Worm (Caenorhabditis elegans) whole organism, L4 larva: ENCODE results near the gene Y71H2AM.14.
A peak's percentile ranks its signal among the peaks of the same experiment; 100 is the strongest.

Experiments used
- F10B5.3 ChIP-seq: sonication (generic microtip); optimal IDR thresholded peaks from 2 replicates; lab custom pipeline; 2016; ENCODE audit warnings: mild to moderate bottlenecking, missing genetic modification characterization, missing compliant biosample characterization
- F26F4.8 ChIP-seq: fragments of 200-800 bp; sonication (Bioruptor generic); conservative IDR thresholded peaks from 2 replicates; pipeline ENCODE4 v1.3.6; 2022; ENCODE audit warnings: missing genetic modification characterization, missing compliant biosample characterization
- F44E2.7 ChIP-seq: fragments of 200-800 bp; sonication (Bioruptor generic); IDR thresholded peaks from 2 replicates; pipeline ENCODE4 v2.1.2; 2022; ENCODE audit warnings: missing genetic modification characterization, missing compliant biosample characterization
- T26A8.4 ChIP-seq: fragments of 200-800 bp; sonication (Bioruptor generic); IDR thresholded peaks from 2 replicates; pipeline ENCODE4 v1.3.6; 2022; ENCODE audit warnings: missing genetic modification characterization, missing compliant biosample characterization
- Y105C5A.15 ChIP-seq: fragments of 200-800 bp; sonication (Bioruptor generic); IDR thresholded peaks from 2 replicates; pipeline ENCODE4 v1.3.6; 2022; ENCODE audit warnings: missing genetic modification characterization, missing compliant biosample characterization
- Y48G9A.11 ChIP-seq: fragments of 200-800 bp; sonication (Bioruptor generic); IDR thresholded peaks from 2 replicates; pipeline ENCODE4 v1.3.6; 2022; ENCODE audit warnings: missing genetic modification reagents, missing genetic modification characterization, missing compliant biosample characterization
- Y5F2A.4 ChIP-seq: fragments of 200-800 bp; sonication (Bioruptor generic); optimal IDR thresholded peaks from 2 replicates; lab custom pipeline; 2018; ENCODE audit warnings: mild to moderate bottlenecking, missing genetic modification characterization, missing compliant biosample characterization
- Y75B8A.6 ChIP-seq: fragments of 200-800 bp; sonication (Bioruptor generic); IDR thresholded peaks from 2 replicates; pipeline ENCODE4 v1.3.6; 2022; ENCODE audit warnings: missing genetic modification reagents, missing genetic modification characterization, missing compliant biosample characterization
- aly-2 ChIP-seq: sonication (generic microtip); optimal IDR thresholded peaks from 2 replicates; lab custom pipeline; 2018; ENCODE audit warnings: missing biosample characterization, missing genetic modification characterization
- ama-1 ChIP-seq: fragments of 150-350 bp; optimal IDR thresholded peaks from 2 replicates; lab custom pipeline; 2014; ENCODE audit warnings: inconsistent platforms, mixed read lengths
- ceh-20 ChIP-seq: fragments of 200-800 bp; sonication (Bioruptor generic); IDR thresholded peaks from 2 replicates; pipeline ENCODE4 v1.3.6; 2022; ENCODE audit warnings: missing genetic modification reagents, missing genetic modification characterization, missing compliant biosample characterization
- ceh-82 ChIP-seq: sonication (generic microtip); optimal IDR thresholded peaks from 2 replicates; lab custom pipeline; 2017; ENCODE audit warnings: missing biosample characterization, missing genetic modification characterization
- ctbp-1 ChIP-seq: fragments of 200-800 bp; sonication (Bioruptor generic); IDR thresholded peaks from 2 replicates; pipeline ENCODE4 v1.3.6; 2022; ENCODE audit warnings: missing genetic modification reagents, missing genetic modification characterization, missing compliant biosample characterization
- daf-12 ChIP-seq: fragments of 150-350 bp; optimal IDR thresholded peaks from 2 replicates; lab custom pipeline; 2014; ENCODE audit warnings: missing biosample characterization, missing genetic modification reagents, missing genetic modification characterization
- daf-16 ChIP-seq, 3 experiments: sonication (generic microtip); optimal IDR thresholded peaks; 2 replicates each; lab custom pipeline; 2016 to 2017; ENCODE audit warnings: missing genetic modification characterization in 3 of 3, missing genetic modification reagents in 3 of 3, mild to moderate bottlenecking in 2 of 3, missing compliant biosample characterization in 2 of 3, missing biosample characterization in 1 of 3, moderate library complexity in 1 of 3
- daf-8 ChIP-seq: fragments of 200-800 bp; sonication (Bioruptor generic); IDR thresholded peaks from 2 replicates; pipeline ENCODE4 v1.3.6; 2022; ENCODE audit warnings: missing genetic modification characterization, missing compliant biosample characterization
- dmd-6 ChIP-seq: fragments of 200-800 bp; sonication (Bioruptor generic); IDR thresholded peaks from 2 replicates; pipeline ENCODE4 v1.3.6; 2022; ENCODE audit warnings: missing genetic modification reagents, missing genetic modification characterization, missing compliant biosample characterization
- dmd-8 ChIP-seq: fragments of 200-800 bp; sonication (Bioruptor generic); IDR thresholded peaks from 2 replicates; pipeline ENCODE4 v1.3.6; 2022; ENCODE audit warnings: missing genetic modification characterization, missing compliant biosample characterization
- duxl-1 ChIP-seq: sonication (generic microtip); optimal IDR thresholded peaks from 2 replicates; lab custom pipeline; 2016; ENCODE audit warnings: mild to moderate bottlenecking, missing genetic modification characterization, moderate library complexity, missing compliant biosample characterization; ENCODE audit not compliant: poor library complexity
- egl-27 ChIP-seq: sonication (generic microtip); optimal IDR thresholded peaks from 3 replicates; lab custom pipeline; 2017; ENCODE audit warnings: missing biosample characterization, missing genetic modification reagents, missing genetic modification characterization
- fkh-10 ChIP-seq: fragments of 150-350 bp; optimal IDR thresholded peaks from 2 replicates; lab custom pipeline; 2014; ENCODE audit warnings: missing biosample characterization, missing genetic modification reagents, missing genetic modification characterization
- hif-1 ChIP-seq, 2 experiments: sonication (generic microtip); optimal IDR thresholded peaks; 2 replicates each; lab custom pipeline; 2016 to 2017; ENCODE audit warnings: missing compliant biosample characterization in 2 of 2, missing genetic modification characterization in 2 of 2, missing genetic modification reagents in 2 of 2, missing genotype in 2 of 2, mild to moderate bottlenecking in 1 of 2
- hlh-11 ChIP-seq: fragments of 200-800 bp; sonication (Bioruptor generic); optimal IDR thresholded peaks from 2 replicates; lab custom pipeline; 2018; ENCODE audit warnings: mild to moderate bottlenecking, missing genetic modification characterization, missing compliant biosample characterization
- hlh-30 ChIP-seq: sonication (generic microtip); optimal IDR thresholded peaks from 2 replicates; lab custom pipeline; 2017; ENCODE audit warnings: antibody characterized with exemption, mild to moderate bottlenecking, missing genetic modification characterization, missing compliant biosample characterization; ENCODE audit not compliant: insufficient read depth
- lim-7 ChIP-seq: fragments of 200-800 bp; sonication (Bioruptor generic); IDR thresholded peaks from 2 replicates; pipeline ENCODE4 v1.3.6; 2022; ENCODE audit warnings: missing genetic modification characterization, missing compliant biosample characterization
- lin-29 ChIP-seq: fragments of 200-800 bp; sonication (Bioruptor generic); IDR thresholded peaks from 2 replicates; pipeline ENCODE4 v1.3.6; 2022; ENCODE audit warnings: missing genetic modification reagents, missing genetic modification characterization, missing compliant biosample characterization
- lin-39 ChIP-seq: fragments of 150-350 bp; optimal IDR thresholded peaks from 2 replicates; lab custom pipeline; 2014; ENCODE audit warnings: missing biosample characterization, missing genetic modification reagents, missing genetic modification characterization
- madf-5 ChIP-seq, 2 experiments: fragments of 200-800 bp; sonication (Bioruptor generic); IDR thresholded peaks; 2 replicates each; pipeline ENCODE4 v1.3.6; 2022; ENCODE audit warnings: missing compliant biosample characterization in 2 of 2, missing genetic modification characterization in 2 of 2
- madf-9 ChIP-seq: fragments of 200-800 bp; sonication (Bioruptor generic); conservative IDR thresholded peaks from 2 replicates; pipeline ENCODE4 v1.3.6; 2022; ENCODE audit warnings: missing genetic modification reagents, missing genetic modification characterization, missing compliant biosample characterization
- mdt-29 ChIP-seq: fragments of 200-800 bp; sonication (Bioruptor generic); IDR thresholded peaks from 2 replicates; pipeline ENCODE4 v1.3.6; 2022; ENCODE audit warnings: missing genetic modification reagents, missing genetic modification characterization, missing compliant biosample characterization
- mep-1 ChIP-seq: fragments of 150-350 bp; sonication (generic microtip); optimal IDR thresholded peaks from 3 replicates; lab custom pipeline; 2014; ENCODE audit warnings: missing biosample characterization, missing genetic modification characterization
- mxl-2 ChIP-seq: fragments of 200-800 bp; sonication (Bioruptor generic); conservative IDR thresholded peaks from 2 replicates; pipeline ENCODE4 v1.3.6; 2022; ENCODE audit warnings: missing genetic modification reagents, missing genetic modification characterization, missing compliant biosample characterization
- nhr-10 ChIP-seq: fragments of 150-350 bp; optimal IDR thresholded peaks from 2 replicates; lab custom pipeline; 2014; ENCODE audit warnings: missing biosample characterization, missing genetic modification characterization
- nhr-11 ChIP-seq: fragments of 150-350 bp; optimal IDR thresholded peaks from 2 replicates; lab custom pipeline; 2014; ENCODE audit warnings: missing biosample characterization, missing genetic modification characterization
- nhr-25 ChIP-seq: sonication (generic microtip); optimal IDR thresholded peaks from 2 replicates; lab custom pipeline; 2017; ENCODE audit warnings: missing genetic modification characterization, mild to moderate bottlenecking, missing compliant biosample characterization, antibody characterized with exemption, moderate library complexity, borderline replicate concordance; ENCODE audit not compliant: insufficient read depth
- nhr-41 ChIP-seq: fragments of 200-800 bp; sonication (Bioruptor generic); IDR thresholded peaks from 2 replicates; pipeline ENCODE4 v1.3.6; 2022; ENCODE audit warnings: missing genetic modification reagents, missing genetic modification characterization, missing compliant biosample characterization
- nhr-42 ChIP-seq: fragments of 200-800 bp; sonication (Bioruptor generic); IDR thresholded peaks from 2 replicates; pipeline ENCODE4 v1.3.6; 2022; ENCODE audit warnings: missing genetic modification characterization, missing compliant biosample characterization
- nhr-6 ChIP-seq: fragments of 150-350 bp; optimal IDR thresholded peaks from 2 replicates; lab custom pipeline; 2014; ENCODE audit warnings: missing biosample characterization, missing genetic modification characterization
- nhr-77 ChIP-seq: fragments of 150-350 bp; optimal IDR thresholded peaks from 2 replicates; lab custom pipeline; 2014; ENCODE audit warnings: missing biosample characterization, missing genetic modification characterization
- pqm-1 ChIP-seq: sonication (generic microtip); optimal IDR thresholded peaks from 2 replicates; lab custom pipeline; 2017; ENCODE audit warnings: missing biosample characterization, missing genetic modification characterization
- rbr-2 ChIP-seq: sonication (generic microtip); optimal IDR thresholded peaks from 2 replicates; lab custom pipeline; 2016; ENCODE audit warnings: missing genotype, missing genetic modification characterization, missing compliant biosample characterization
- saeg-2 ChIP-seq: fragments of 200-800 bp; sonication (Bioruptor generic); IDR thresholded peaks from 2 replicates; pipeline ENCODE4 v1.3.6; 2022; ENCODE audit warnings: missing genetic modification reagents, missing genetic modification characterization, missing compliant biosample characterization
- sdz-12 ChIP-seq: fragments of 200-800 bp; sonication (Bioruptor generic); optimal IDR thresholded peaks from 2 replicates; lab custom pipeline; 2018; ENCODE audit warnings: mild to moderate bottlenecking, missing genetic modification characterization, missing compliant biosample characterization
- snpc-1.2 ChIP-seq: fragments of 200-800 bp; sonication (Bioruptor generic); IDR thresholded peaks from 2 replicates; pipeline ENCODE4 v1.3.6; 2022; ENCODE audit warnings: missing genetic modification reagents, missing genetic modification characterization, missing compliant biosample characterization
- tag-97 ChIP-seq: fragments of 200-800 bp; sonication (Bioruptor generic); IDR thresholded peaks from 2 replicates; pipeline ENCODE4 v1.3.6; 2022; ENCODE audit warnings: missing genetic modification characterization, missing compliant biosample characterization
- unc-62 ChIP-seq, 3 experiments: fragments of 150-350 bp in 1 of 3; sonication (generic microtip); optimal IDR thresholded peaks in 2 of 3; peaks in 1 of 3; 1 replicate in 1 of 3; 2 replicates in 2 of 3; lab custom pipeline; 2014 to 2017; ENCODE audit warnings: missing biosample characterization in 3 of 3, missing genetic modification characterization in 3 of 3, missing genetic modification reagents in 3 of 3, missing genotype in 1 of 3
- vab-7 ChIP-seq: fragments of 200-800 bp; sonication (Bioruptor generic); IDR thresholded peaks from 2 replicates; pipeline ENCODE4 v1.3.6; 2022; ENCODE audit warnings: missing genetic modification reagents, missing genetic modification characterization, missing compliant biosample characterization
- zag-1 ChIP-seq: fragments of 150-350 bp; optimal IDR thresholded peaks from 2 replicates; lab custom pipeline; 2014; ENCODE audit warnings: missing biosample characterization, missing genetic modification characterization
- zfp-2 ChIP-seq: sonication (generic microtip); optimal IDR thresholded peaks from 2 replicates; lab custom pipeline; 2016; ENCODE audit warnings: mild to moderate bottlenecking, missing genetic modification characterization, missing compliant biosample characterization
- zfp-3 ChIP-seq: fragments of 200-800 bp; sonication (Bioruptor generic); conservative IDR thresholded peaks from 2 replicates; pipeline ENCODE4 v1.3.6; 2022; ENCODE audit warnings: missing genetic modification reagents, missing genetic modification characterization, missing compliant biosample characterization
- zip-11 ChIP-seq: fragments of 200-800 bp; sonication (Bioruptor generic); IDR thresholded peaks from 2 replicates; pipeline ENCODE4 v1.3.6; 2022; ENCODE audit warnings: missing genetic modification characterization, missing compliant biosample characterization

Y71H2AM.14 gene

DNA sequence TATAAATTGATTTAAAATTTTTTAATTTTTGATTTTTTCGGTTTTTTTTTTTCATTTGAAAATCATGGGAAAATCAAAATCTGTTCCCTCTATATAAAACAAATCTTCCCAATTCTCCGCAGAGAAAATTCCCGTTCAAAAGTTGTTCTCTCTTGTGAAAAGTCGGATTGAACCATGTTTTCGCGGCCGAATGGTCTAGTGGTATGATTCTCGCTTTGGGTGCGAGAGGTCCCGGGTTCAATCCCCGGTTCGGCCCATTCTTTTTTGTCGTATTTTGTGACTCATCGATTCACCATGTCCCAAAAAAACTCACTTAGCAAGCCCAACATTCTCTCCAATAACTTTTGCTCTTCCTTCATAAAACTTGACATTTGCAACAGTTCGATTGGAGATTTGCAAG lies 34.9 kb downstream of the Y71H2AM.14 start (continued):
- no peak for TF ChIP-seq nhr-77 (tag; lab: Kevin White, UChicago)
- TF ChIP-seq lin-29, result no peak
- TF ChIP-seq Y48G9A.11 (GFP tag; lab: Robert Waterston, UW), result peak; percentile 31; the same call in 1 of the 2 replicates
- no peak for TF ChIP-seq hlh-30 (tag; lab: Kevin White, UChicago)
- TF ChIP-seq aly-2 (tag; lab: Kevin White, UChicago), result no peak
- TF ChIP-seq zfp-2, result no peak
- 0 out of 2 replicates have a peak, but pooled peaks have one; percentile 61 for TF ChIP-seq dmd-8 (GFP tag; lab: Robert Waterston, UW)
- TF ChIP-seq daf-12 (tag; lab: Kevin White, UChicago), result no peak
- 0 out of 2 replicates have a peak, but pooled peaks have one; percentile 12 for TF ChIP-seq F44E2.7 (GFP tag; lab: Robert Waterston, UW)
- no peak for TF ChIP-seq nhr-42 (GFP tag; lab: Robert Waterston, UW)
- TF ChIP-seq nhr-6 (tag; lab: Kevin White, UChicago), result no peak
- peak in 1 of 2 experiments; percentile 91 for TF ChIP-seq unc-62 (GFP tag; optimal IDR thresholded peaks at IDR 0.05 in 1 of 2; lab: Kevin White, UChicago)
- TF ChIP-seq unc-62 (tag; optimal IDR thresholded peaks at IDR 0.05; lab: Kevin White, UChicago), result no peak
- TF ChIP-seq Y105C5A.15 (GFP tag; lab: Robert Waterston, UW), result no peak
- peak; percentile 8 for TF ChIP-seq duxl-1
- TF ChIP-seq ceh-82, result no peak
- TF ChIP-seq Y5F2A.4 (GFP tag; lab: Kevin White, UChicago), result no peak
- TF ChIP-seq nhr-41 (GFP tag; lab: Robert Waterston, UW), result no peak
- no peak for TF ChIP-seq zip-11 (GFP tag; lab: Robert Waterston, UW)
- no peak for TF ChIP-seq daf-8
- no peak for TF ChIP-seq madf-5 (GFP tag; IDR thresholded peaks at IDR 0.05; lab: Robert Waterston, UW)
- no peak for TF ChIP-seq nhr-25
- TF ChIP-seq nhr-10 (tag; lab: Kevin White, UChicago), result no peak
- no peak for TF ChIP-seq F10B5.3 (tag; lab: Kevin White, UChicago)
- TF ChIP-seq fkh-10 (GFP tag; lab: Kevin White, UChicago), result no peak
- no peak for TF ChIP-seq ctbp-1
- no peak for TF ChIP-seq madf-9 (GFP tag; lab: Robert Waterston, UW)
- no peak for TF ChIP-seq hlh-11 (tag; lab: Kevin White, UChicago)
- TF ChIP-seq tag-97 (GFP tag; lab: Robert Waterston, UW), result no peak
- no peak for TF ChIP-seq egl-27 (tag; lab: Kevin White, UChicago)
- TF ChIP-seq ceh-20 (GFP tag; lab: Robert Waterston, UW), result no peak
- no peak for TF ChIP-seq pqm-1 (tag; lab: Kevin White, UChicago)
- no peak for TF ChIP-seq sdz-12
- TF ChIP-seq mdt-29, result no peak
- TF ChIP-seq nhr-11 (tag; lab: Kevin White, UChicago), result no peak
- no peak for TF ChIP-seq T26A8.4 (GFP tag; lab: Robert Waterston, UW)
- TF ChIP-seq rbr-2 (tag; lab: Kevin White, UChicago), result no peak
- TF ChIP-seq Y75B8A.6 (GFP tag; lab: Robert Waterston, UW), result no peak
- peak; percentile 51; the same call in 1 of the 2 replicates for TF ChIP-seq snpc-1.2
- peak; percentile 76 for TF ChIP-seq lim-7 (GFP tag; lab: Robert Waterston, UW)
- TF ChIP-seq mxl-2, result no peak
- TF ChIP-seq saeg-2 (GFP tag; lab: Robert Waterston, UW), result no peak
- no peak for TF ChIP-seq daf-16 (GFP tag; optimal IDR thresholded peaks at IDR 0.05; lab: Kevin White, UChicago)
- no peak for TF ChIP-seq daf-16 (tag; optimal IDR thresholded peaks at IDR 0.05; lab: Kevin White, UChicago)
- 0 out of 2 replicates have a peak, but pooled peaks have one; percentile 50 for TF ChIP-seq F26F4.8 (GFP tag; lab: Robert Waterston, UW)
- TF ChIP-seq ama-1 (lab: Kevin White, UChicago), result no peak
- TF ChIP-seq lin-39 (tag; lab: Kevin White, UChicago), result no peak
- TF ChIP-seq hif-1 (tag; optimal IDR thresholded peaks at IDR 0.05; lab: Kevin White, UChicago), result no peak
- peak; percentile 52; the same call in 1 of the 2 replicates for TF ChIP-seq vab-7
- no peak for TF ChIP-seq dmd-6 (GFP tag; lab: Robert Waterston, UW)
- no peak for TF ChIP-seq zfp-3
- TF ChIP-seq zag-1, result no peak
- TF ChIP-seq mep-1 (tag; lab: Kevin White, UChicago), result no peak
